Worm (Caenorhabditis elegans): ENCODE measurements around the gene rab-6.1.

DNA sequence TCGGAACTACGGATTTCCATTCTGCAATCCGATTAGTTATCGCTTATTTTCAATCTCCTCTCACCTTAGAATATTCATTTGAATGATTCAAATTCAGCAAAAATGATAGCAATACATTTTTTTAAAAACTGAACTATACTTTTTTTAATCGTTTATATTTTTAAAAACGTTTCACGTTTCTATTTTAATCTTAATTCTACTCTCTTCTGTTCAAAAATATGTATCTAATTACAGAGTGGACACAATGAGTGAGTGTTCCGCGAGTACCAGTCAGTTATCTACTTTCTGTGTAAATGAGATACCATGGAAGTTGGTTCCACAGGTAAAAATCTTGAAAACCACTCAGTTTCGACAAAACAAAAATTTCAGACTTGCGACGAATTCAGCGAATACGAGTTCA, 3.2 kb downstream of the rab-6.1 start, which contains the start of the genes F59B2.15 and zif-1:
- TF ChIP-seq him-1 (tag; optimal IDR thresholded peaks at IDR 0.05): no peak
- TF ChIP-seq W03F9.2 (tag; optimal IDR thresholded peaks at IDR 0.05): no peak
- no peak for TF ChIP-seq dao-5 (tag; optimal IDR thresholded peaks at IDR 0.05)

Measured in whole organism, L4/young adult.